Fruit fly (Drosophila melanogaster) S2 (cell line): ENCODE results near the gene papi.

ENCODE experiments used
- CG8478 ChIP-seq: fragments of >200 bp; optimal IDR thresholded peaks from 2 replicates; lab custom pipeline; 2018
- CTCF ChIP-seq, 2 experiments: fragments of >200 bp; optimal IDR thresholded peaks; 2 replicates each; lab custom pipeline; 2018

dm6 chr2L:2269040-2269439, 48.5 kb downstream of the papi start, which contains the start of gene CG17242:
- no peak for TF ChIP-seq CG8478 (lab: Kevin White, UChicago)
- TF ChIP-seq CTCF (optimal IDR thresholded peaks at IDR 0.05; lab: Kevin White, UChicago): no peak
